Worm (Caenorhabditis elegans) whole organism, late embryonic: ENCODE measurements around the gene T12C9.7.

Source experiments
- K09A11.1 ChIP-seq: sonication (generic microtip); optimal IDR thresholded peaks from 2 replicates; lab custom pipeline; 2017; ENCODE audit warnings: antibody characterized with exemption, mild to moderate bottlenecking, missing genetic modification characterization, missing compliant biosample characterization; ENCODE audit not compliant: insufficient read depth
- nhr-232 ChIP-seq: sonication (generic microtip); optimal IDR thresholded peaks from 2 replicates; lab custom pipeline; 2016; ENCODE audit warnings: missing genetic modification characterization, missing compliant biosample characterization

- no peak for TF ChIP-seq nhr-232 (tag; lab: Kevin White, UChicago)
- no peak for TF ChIP-seq K09A11.1 (tag; lab: Kevin White, UChicago)
Measured at ce11 chrII:4474005-4474655, 13.4 kb upstream of the T12C9.7 start.
